Worm (Caenorhabditis elegans) whole organism, L3 larva: ENCODE results near the gene C45G7.13.
A peak's percentile ranks its signal among the peaks of the same experiment; 100 is the strongest.

ENCODE experiments used
- R02D3.7 ChIP-seq: fragments of 150-350 bp; optimal IDR thresholded peaks from 2 replicates; lab custom pipeline; 2014; ENCODE audit warnings: missing biosample characterization, missing genetic modification characterization
- aly-2 ChIP-seq: fragments of 150-350 bp; optimal IDR thresholded peaks from 2 replicates; lab custom pipeline; 2014; ENCODE audit warnings: missing biosample characterization, missing genetic modification characterization
- ama-1 ChIP-seq: fragments of 150-350 bp; optimal IDR thresholded peaks from 2 replicates; lab custom pipeline; 2018
- ceh-16 ChIP-seq: sonication (generic microtip); optimal IDR thresholded peaks from 2 replicates; lab custom pipeline; 2017; ENCODE audit warnings: missing biosample characterization, missing genetic modification characterization
- ceh-82 ChIP-seq: fragments of 150-350 bp; optimal IDR thresholded peaks from 2 replicates; lab custom pipeline; 2014; ENCODE audit warnings: missing biosample characterization, missing genetic modification characterization
- daf-12 ChIP-seq: fragments of 150-350 bp; optimal IDR thresholded peaks from 2 replicates; lab custom pipeline; 2014; ENCODE audit warnings: missing biosample characterization, missing genetic modification reagents, missing genetic modification characterization
- egl-27 ChIP-seq: sonication (generic microtip); optimal IDR thresholded peaks from 4 replicates; lab custom pipeline; 2017; ENCODE audit warnings: missing biosample characterization, missing genetic modification reagents, missing genetic modification characterization
- egl-5 ChIP-seq: fragments of 150-350 bp; optimal IDR thresholded peaks from 2 replicates; lab custom pipeline; 2017; ENCODE audit warnings: missing biosample characterization, missing genetic modification reagents, missing genetic modification characterization, inconsistent platforms
- elt-1 ChIP-seq: fragments of 150-350 bp; optimal IDR thresholded peaks from 2 replicates; lab custom pipeline; 2014; ENCODE audit warnings: missing biosample characterization, missing genetic modification characterization
- elt-3 ChIP-seq, 3 experiments: fragments of 150-350 bp in 1 of 3; sonication (generic microtip) in 2 of 3; optimal IDR thresholded peaks; 2 replicates in 2 of 3; 4 replicates in 1 of 3; lab custom pipeline; 2014 to 2017; ENCODE audit warnings: missing biosample characterization in 3 of 3, missing genetic modification characterization in 3 of 3
- eor-1 ChIP-seq, 2 experiments: fragments of 150-350 bp; optimal IDR thresholded peaks; 2 replicates each; lab custom pipeline; 2014 to 2018; ENCODE audit warnings: missing biosample characterization in 2 of 2, missing genetic modification characterization in 2 of 2
- fkh-10 ChIP-seq: sonication (generic microtip); optimal IDR thresholded peaks from 2 replicates; lab custom pipeline; 2017; ENCODE audit warnings: missing biosample characterization, missing genetic modification reagents, missing genetic modification characterization
- fkh-2 ChIP-seq: fragments of 150-350 bp; optimal IDR thresholded peaks from 2 replicates; lab custom pipeline; 2014; ENCODE audit warnings: missing biosample characterization, missing genetic modification reagents, missing genetic modification characterization
- hmg-11 ChIP-seq: sonication (generic microtip); optimal IDR thresholded peaks from 2 replicates; lab custom pipeline; 2016; ENCODE audit warnings: missing genetic modification characterization, missing compliant biosample characterization
- jun-1 ChIP-seq: fragments of 150-350 bp; optimal IDR thresholded peaks from 2 replicates; lab custom pipeline; 2014; ENCODE audit warnings: missing biosample characterization, missing genetic modification reagents, missing genetic modification characterization
- lin-15B ChIP-seq: fragments of 150-350 bp; optimal IDR thresholded peaks from 2 replicates; lab custom pipeline; 2014; ENCODE audit warnings: missing biosample characterization, missing genetic modification characterization
- lin-39 ChIP-seq: fragments of 150-350 bp; optimal IDR thresholded peaks from 2 replicates; lab custom pipeline; 2018; ENCODE audit warnings: missing biosample characterization, missing genetic modification reagents, missing genetic modification characterization
- lsy-12 ChIP-seq: sonication (generic microtip); optimal IDR thresholded peaks from 2 replicates; lab custom pipeline; 2016; ENCODE audit warnings: mild to moderate bottlenecking, missing genetic modification characterization, missing compliant biosample characterization
- mdl-1 ChIP-seq: fragments of 150-350 bp; optimal IDR thresholded peaks from 2 replicates; lab custom pipeline; 2014; ENCODE audit warnings: missing biosample characterization, missing genetic modification characterization
- mml-1 ChIP-seq: fragments of 150-350 bp; sonication (generic microtip); optimal IDR thresholded peaks from 3 replicates; lab custom pipeline; 2014; ENCODE audit warnings: missing biosample characterization, missing genetic modification characterization
- nfya-1 ChIP-seq: sonication (generic microtip); optimal IDR thresholded peaks from 2 replicates; lab custom pipeline; 2017; ENCODE audit warnings: missing genetic modification characterization, mild to moderate bottlenecking, missing compliant biosample characterization, antibody characterized with exemption, moderate library complexity; ENCODE audit not compliant: insufficient read depth
- nhr-11 ChIP-seq: fragments of 150-350 bp; optimal IDR thresholded peaks from 2 replicates; lab custom pipeline; 2014; ENCODE audit warnings: missing biosample characterization, missing genetic modification characterization
- nhr-12 ChIP-seq: fragments of 150-350 bp; optimal IDR thresholded peaks from 2 replicates; lab custom pipeline; 2014; ENCODE audit warnings: missing biosample characterization, missing genetic modification characterization
- nhr-23 ChIP-seq: fragments of 150-350 bp; optimal IDR thresholded peaks from 2 replicates; lab custom pipeline; 2014; ENCODE audit warnings: missing biosample characterization, missing genetic modification reagents, missing genetic modification characterization
- nhr-237 ChIP-seq: fragments of 150-350 bp; optimal IDR thresholded peaks from 2 replicates; lab custom pipeline; 2014; ENCODE audit warnings: missing biosample characterization, missing genetic modification characterization
- nhr-25 ChIP-seq: sonication (generic microtip); optimal IDR thresholded peaks from 2 replicates; lab custom pipeline; 2017; ENCODE audit warnings: missing biosample characterization, missing genetic modification characterization
- nhr-28 ChIP-seq: fragments of 150-350 bp; optimal IDR thresholded peaks from 2 replicates; lab custom pipeline; 2014; ENCODE audit warnings: missing biosample characterization, missing genetic modification characterization
- nhr-43 ChIP-seq: sonication (generic microtip); optimal IDR thresholded peaks from 2 replicates; lab custom pipeline; 2016; ENCODE audit warnings: mild to moderate bottlenecking, missing genetic modification characterization, missing compliant biosample characterization; ENCODE audit not compliant: poor library complexity, severe bottlenecking
- nhr-67 ChIP-seq: fragments of 150-350 bp; optimal IDR thresholded peaks from 2 replicates; lab custom pipeline; 2014; ENCODE audit warnings: missing biosample characterization, missing genetic modification characterization
- nhr-76 ChIP-seq: fragments of 150-350 bp; sonication (generic microtip); optimal IDR thresholded peaks from 5 replicates; lab custom pipeline; 2014; ENCODE audit warnings: missing biosample characterization, missing genetic modification characterization
- nhr-77 ChIP-seq: fragments of 150-350 bp; optimal IDR thresholded peaks from 2 replicates; lab custom pipeline; 2014; ENCODE audit warnings: missing biosample characterization, missing genetic modification characterization
- skn-1 ChIP-seq: fragments of 150-350 bp; optimal IDR thresholded peaks from 2 replicates; lab custom pipeline; 2014; ENCODE audit warnings: missing biosample characterization, missing genetic modification characterization
- tbx-2 ChIP-seq: sonication (generic microtip); optimal IDR thresholded peaks from 2 replicates; lab custom pipeline; 2016; ENCODE audit warnings: mild to moderate bottlenecking, missing genetic modification characterization, missing compliant biosample characterization
- unc-62 ChIP-seq: fragments of 150-350 bp; sonication (generic microtip); optimal IDR thresholded peaks from 4 replicates; lab custom pipeline; 2014; ENCODE audit warnings: missing biosample characterization, missing genetic modification reagents, missing genetic modification characterization
- ztf-11 ChIP-seq: fragments of 150-350 bp; optimal IDR thresholded peaks from 2 replicates; lab custom pipeline; 2014; ENCODE audit warnings: missing biosample characterization, missing genetic modification characterization
- ztf-4 ChIP-seq: fragments of 150-350 bp; optimal IDR thresholded peaks from 2 replicates; lab custom pipeline; 2014; ENCODE audit warnings: missing biosample characterization, missing genetic modification characterization

Gene C45G7.13

ce11 chrIV:2464156-2464555, 13.0 kb upstream of the C45G7.13 start, which contains the start of gene ilys-3:
Gene ilys-3, plus strand, starts transcription at chrIV:2464456.
- TF ChIP-seq nfya-1 (tag; lab: Kevin White, UChicago) (no peak), elt-3 (tag; optimal IDR thresholded peaks at IDR 0.05; lab: Kevin White, UChicago) (no peak), ceh-82 (tag; lab: Kevin White, UChicago) (no peak), ztf-4 (no peak), skn-1 (tag; lab: Kevin White, UChicago) (no peak), ztf-11 (tag; lab: Kevin White, UChicago) (no peak), aly-2 (tag; lab: Kevin White, UChicago) (no peak), lsy-12 (tag; lab: Kevin White, UChicago) (no peak), nhr-28 (tag; lab: Kevin White, UChicago) (no peak), daf-12 (no peak)

ce11 chrIV:2463311-2463710, 12.2 kb upstream of the C45G7.13 start, which contains the start of gene cdh-10:
Gene cdh-10, minus strand, starts transcription at chrIV:2463369.
- TF ChIP-seq nhr-23 (tag; lab: Kevin White, UChicago), result peak; percentile 60
- no peak for TF ChIP-seq nhr-11
- peak; percentile 18 for TF ChIP-seq nhr-25 (tag; lab: Kevin White, UChicago)
- peak; percentile 46 for TF ChIP-seq elt-1 (tag; lab: Kevin White, UChicago)

- no peak for TF ChIP-seq nhr-237
- no peak for TF ChIP-seq nhr-12 (tag; lab: Kevin White, UChicago)
- no peak for TF ChIP-seq aly-2 (tag; lab: Kevin White, UChicago)
- no peak for TF ChIP-seq eor-1 (tag; optimal IDR thresholded peaks at IDR 0.05; lab: Kevin White, UChicago)
- TF ChIP-seq nhr-77 (tag; lab: Kevin White, UChicago), result no peak
- no peak for TF ChIP-seq lsy-12 (tag; lab: Kevin White, UChicago)
- TF ChIP-seq elt-1 (tag; lab: Kevin White, UChicago), result no peak
- TF ChIP-seq unc-62 (GFP tag; lab: Kevin White, UChicago), result no peak
- no peak for TF ChIP-seq daf-12
Observed at ce11 chrIV:2461396-2461795, 10.3 kb upstream of the C45G7.13 start.

- TF ChIP-seq mml-1 (tag; lab: Kevin White, UChicago), result no peak
- TF ChIP-seq egl-5 (tag; lab: Kevin White, UChicago), result no peak
- TF ChIP-seq hmg-11 (tag; lab: Kevin White, UChicago), result no peak
- TF ChIP-seq skn-1 (tag; lab: Kevin White, UChicago), result no peak
- no peak for TF ChIP-seq lin-15B (tag; lab: Kevin White, UChicago)
- TF ChIP-seq fkh-10 (GFP tag; lab: Kevin White, UChicago), result no peak
- no peak for TF ChIP-seq ama-1
- TF ChIP-seq lin-39 (tag; lab: Kevin White, UChicago), result no peak
- no peak for TF ChIP-seq ceh-16 (tag; lab: Kevin White, UChicago)
- no peak for TF ChIP-seq egl-27 (tag; lab: Kevin White, UChicago)
- TF ChIP-seq nhr-25 (tag; lab: Kevin White, UChicago), result no peak
- TF ChIP-seq eor-1 (tag; optimal IDR thresholded peaks at IDR 0.05; lab: Kevin White, UChicago), result no peak
- TF ChIP-seq nhr-67, result no peak
- TF ChIP-seq unc-62 (GFP tag; lab: Kevin White, UChicago), result no peak
- no peak for TF ChIP-seq jun-1
Observed at ce11 chrIV:2455128-2455527, 4.0 kb upstream of the C45G7.13 start.

- no peak for TF ChIP-seq hmg-11 (tag; lab: Kevin White, UChicago)
- no peak for TF ChIP-seq nhr-28 (tag; lab: Kevin White, UChicago)
- no peak for TF ChIP-seq nhr-67
- TF ChIP-seq ztf-11 (tag; lab: Kevin White, UChicago), result no peak
- TF ChIP-seq lin-39 (tag; lab: Kevin White, UChicago), result no peak
- TF ChIP-seq ama-1, result no peak
- no peak for TF ChIP-seq fkh-2 (tag; lab: Kevin White, UChicago)
- TF ChIP-seq nhr-76 (tag; lab: Kevin White, UChicago), result no peak
- TF ChIP-seq egl-27 (tag; lab: Kevin White, UChicago), result no peak
- TF ChIP-seq tbx-2 (tag; lab: Kevin White, UChicago), result no peak
- TF ChIP-seq nhr-11, result no peak
- TF ChIP-seq nhr-43, result no peak
- TF ChIP-seq mdl-1 (tag; lab: Kevin White, UChicago), result no peak
- TF ChIP-seq R02D3.7 (tag; lab: Kevin White, UChicago), result no peak
- TF ChIP-seq mml-1 (tag; lab: Kevin White, UChicago), result no peak
Observed at ce11 chrIV:2451655-2452054, 522 bp upstream of the C45G7.13 start.
